Fruit fly (Drosophila melanogaster): Measurements from ENCODE around the gene Klp31E.

dm6 chr2L:10393467-10393866 is 20.4 kb upstream of the Klp31E start:
- no peak for TF ChIP-seq Bteb2 (GFP tag; optimal IDR thresholded peaks at IDR 0.05)
- no peak for TF ChIP-seq shn (GFP tag; optimal IDR thresholded peaks at IDR 0.05)
- TF ChIP-seq usp (GFP tag; optimal IDR thresholded peaks at IDR 0.05), result no peak
- no peak for TF ChIP-seq dysf (GFP tag; IDR thresholded peaks at IDR 0.05)
- TF ChIP-seq NFAT (GFP tag; IDR thresholded peaks at IDR 0.05), result no peak
- TF ChIP-seq Antp (GFP tag; optimal IDR thresholded peaks at IDR 0.05), result no peak

All from whole organism, embryonic.